Worm (Caenorhabditis elegans) whole organism, L4 larva: ENCODE results near the gene F35C8.5.

Experiments used
- D1046.2 ChIP-seq: fragments of 200-800 bp; sonication (Bioruptor generic); IDR thresholded peaks from 2 replicates; pipeline ENCODE4 v1.3.6; 2022; ENCODE audit warnings: missing genetic modification characterization, missing compliant biosample characterization
- F26F4.8 ChIP-seq: fragments of 200-800 bp; sonication (Bioruptor generic); conservative IDR thresholded peaks from 2 replicates; pipeline ENCODE4 v1.3.6; 2022; ENCODE audit warnings: missing genetic modification characterization, missing compliant biosample characterization
- Y48G9A.11 ChIP-seq: fragments of 200-800 bp; sonication (Bioruptor generic); IDR thresholded peaks from 2 replicates; pipeline ENCODE4 v1.3.6; 2022; ENCODE audit warnings: missing genetic modification reagents, missing genetic modification characterization, missing compliant biosample characterization
- Y5F2A.4 ChIP-seq: fragments of 200-800 bp; sonication (Bioruptor generic); optimal IDR thresholded peaks from 2 replicates; lab custom pipeline; 2018; ENCODE audit warnings: mild to moderate bottlenecking, missing genetic modification characterization, missing compliant biosample characterization
- Y75B8A.6 ChIP-seq: fragments of 200-800 bp; sonication (Bioruptor generic); IDR thresholded peaks from 2 replicates; pipeline ENCODE4 v1.3.6; 2022; ENCODE audit warnings: missing genetic modification reagents, missing genetic modification characterization, missing compliant biosample characterization
- ZK337.2 ChIP-seq: fragments of 200-800 bp; sonication (Bioruptor generic); IDR thresholded peaks from 2 replicates; pipeline ENCODE4 v1.3.6; 2022; ENCODE audit warnings: missing genetic modification reagents, missing genetic modification characterization, missing compliant biosample characterization
- ama-1 ChIP-seq: fragments of 150-350 bp; optimal IDR thresholded peaks from 2 replicates; lab custom pipeline; 2014; ENCODE audit warnings: inconsistent platforms, mixed read lengths
- ceh-20 ChIP-seq: fragments of 200-800 bp; sonication (Bioruptor generic); IDR thresholded peaks from 2 replicates; pipeline ENCODE4 v1.3.6; 2022; ENCODE audit warnings: missing genetic modification reagents, missing genetic modification characterization, missing compliant biosample characterization
- ceh-28 ChIP-seq: fragments of 150-350 bp; optimal IDR thresholded peaks from 2 replicates; lab custom pipeline; 2014; ENCODE audit warnings: missing biosample characterization, missing genetic modification reagents, missing genetic modification characterization
- ceh-32 ChIP-seq: sonication (generic microtip); optimal IDR thresholded peaks from 2 replicates; lab custom pipeline; 2016; ENCODE audit warnings: mild to moderate bottlenecking, missing genetic modification characterization, missing compliant biosample characterization; ENCODE audit not compliant: poor library complexity
- ceh-62 ChIP-seq: sonication (generic microtip); optimal IDR thresholded peaks from 2 replicates; lab custom pipeline; 2017; ENCODE audit warnings: missing biosample characterization, missing genetic modification characterization
- daf-16 ChIP-seq, 3 experiments: sonication (generic microtip); optimal IDR thresholded peaks; 2 replicates each; lab custom pipeline; 2016 to 2017; ENCODE audit warnings: missing genetic modification characterization in 3 of 3, missing genetic modification reagents in 3 of 3, mild to moderate bottlenecking in 2 of 3, missing compliant biosample characterization in 2 of 3, missing biosample characterization in 1 of 3, moderate library complexity in 1 of 3
- dmd-6 ChIP-seq: fragments of 200-800 bp; sonication (Bioruptor generic); IDR thresholded peaks from 2 replicates; pipeline ENCODE4 v1.3.6; 2022; ENCODE audit warnings: missing genetic modification reagents, missing genetic modification characterization, missing compliant biosample characterization
- dmd-8 ChIP-seq: fragments of 200-800 bp; sonication (Bioruptor generic); IDR thresholded peaks from 2 replicates; pipeline ENCODE4 v1.3.6; 2022; ENCODE audit warnings: missing genetic modification characterization, missing compliant biosample characterization
- dmd-9 ChIP-seq: fragments of 200-800 bp; sonication (Bioruptor generic); IDR thresholded peaks from 2 replicates; pipeline ENCODE4 v1.3.6; 2022; ENCODE audit warnings: missing genetic modification reagents, missing genetic modification characterization, missing compliant biosample characterization
- duxl-1 ChIP-seq: sonication (generic microtip); optimal IDR thresholded peaks from 2 replicates; lab custom pipeline; 2016; ENCODE audit warnings: mild to moderate bottlenecking, missing genetic modification characterization, moderate library complexity, missing compliant biosample characterization; ENCODE audit not compliant: poor library complexity
- dve-1 ChIP-seq: sonication (generic microtip); optimal IDR thresholded peaks from 2 replicates; lab custom pipeline; 2017; ENCODE audit warnings: antibody characterized with exemption, mild to moderate bottlenecking, missing genetic modification characterization, missing compliant biosample characterization; ENCODE audit not compliant: insufficient read depth
- egl-27 ChIP-seq: sonication (generic microtip); optimal IDR thresholded peaks from 3 replicates; lab custom pipeline; 2017; ENCODE audit warnings: missing biosample characterization, missing genetic modification reagents, missing genetic modification characterization
- egl-43 ChIP-seq: fragments of 200-800 bp; sonication (Bioruptor generic); IDR thresholded peaks from 2 replicates; pipeline ENCODE4 v1.3.6; 2022; ENCODE audit warnings: missing genetic modification reagents, missing genetic modification characterization, missing compliant biosample characterization
- fos-1 ChIP-seq: fragments of 150-350 bp; optimal IDR thresholded peaks from 2 replicates; lab custom pipeline; 2014; ENCODE audit warnings: missing biosample characterization, missing genetic modification characterization
- hif-1 ChIP-seq, 2 experiments: sonication (generic microtip); optimal IDR thresholded peaks; 2 replicates each; lab custom pipeline; 2016 to 2017; ENCODE audit warnings: missing compliant biosample characterization in 2 of 2, missing genetic modification characterization in 2 of 2, missing genetic modification reagents in 2 of 2, missing genotype in 2 of 2, mild to moderate bottlenecking in 1 of 2
- hlh-11 ChIP-seq: fragments of 200-800 bp; sonication (Bioruptor generic); optimal IDR thresholded peaks from 2 replicates; lab custom pipeline; 2018; ENCODE audit warnings: mild to moderate bottlenecking, missing genetic modification characterization, missing compliant biosample characterization
- hlh-30 ChIP-seq: sonication (generic microtip); optimal IDR thresholded peaks from 2 replicates; lab custom pipeline; 2017; ENCODE audit warnings: antibody characterized with exemption, mild to moderate bottlenecking, missing genetic modification characterization, missing compliant biosample characterization; ENCODE audit not compliant: insufficient read depth
- hmg-1.1 ChIP-seq: fragments of 200-800 bp; sonication (Bioruptor generic); IDR thresholded peaks from 2 replicates; pipeline ENCODE4 v1.3.6; 2022; ENCODE audit warnings: missing genetic modification reagents, missing genetic modification characterization, missing compliant biosample characterization
- lsy-2 ChIP-seq, 2 experiments: fragments of 150-350 bp in 1 of 2; sonication (generic microtip) in 1 of 2; optimal IDR thresholded peaks; 2 replicates each; lab custom pipeline; 2014 to 2017; ENCODE audit warnings: missing biosample characterization in 2 of 2, missing genetic modification characterization in 2 of 2
- mep-1 ChIP-seq: fragments of 150-350 bp; sonication (generic microtip); optimal IDR thresholded peaks from 3 replicates; lab custom pipeline; 2014; ENCODE audit warnings: missing biosample characterization, missing genetic modification characterization
- mes-2 ChIP-seq: sonication (generic microtip); optimal IDR thresholded peaks from 2 replicates; lab custom pipeline; 2016; ENCODE audit warnings: missing genotype, mild to moderate bottlenecking, missing genetic modification characterization, missing compliant biosample characterization; ENCODE audit not compliant: poor library complexity, severe bottlenecking
- mxl-2 ChIP-seq: fragments of 200-800 bp; sonication (Bioruptor generic); conservative IDR thresholded peaks from 2 replicates; pipeline ENCODE4 v1.3.6; 2022; ENCODE audit warnings: missing genetic modification reagents, missing genetic modification characterization, missing compliant biosample characterization
- mxl-3 ChIP-seq: fragments of 200-800 bp; sonication (Bioruptor generic); optimal IDR thresholded peaks from 2 replicates; lab custom pipeline; 2018; ENCODE audit warnings: mild to moderate bottlenecking, missing genetic modification characterization, missing compliant biosample characterization
- nhr-11 ChIP-seq: fragments of 150-350 bp; optimal IDR thresholded peaks from 2 replicates; lab custom pipeline; 2014; ENCODE audit warnings: missing biosample characterization, missing genetic modification characterization
- nhr-28 ChIP-seq: fragments of 150-350 bp; optimal IDR thresholded peaks from 2 replicates; lab custom pipeline; 2014; ENCODE audit warnings: missing biosample characterization, missing genetic modification characterization
- nhr-42 ChIP-seq: fragments of 200-800 bp; sonication (Bioruptor generic); IDR thresholded peaks from 2 replicates; pipeline ENCODE4 v1.3.6; 2022; ENCODE audit warnings: missing genetic modification characterization, missing compliant biosample characterization
- nhr-77 ChIP-seq: fragments of 150-350 bp; optimal IDR thresholded peaks from 2 replicates; lab custom pipeline; 2014; ENCODE audit warnings: missing biosample characterization, missing genetic modification characterization
- php-3 ChIP-seq: fragments of 200-800 bp; sonication (Bioruptor generic); IDR thresholded peaks from 2 replicates; pipeline ENCODE4 v1.3.6; 2022; ENCODE audit warnings: missing genetic modification reagents, missing genetic modification characterization, missing compliant biosample characterization
- pqm-1 ChIP-seq: sonication (generic microtip); optimal IDR thresholded peaks from 2 replicates; lab custom pipeline; 2017; ENCODE audit warnings: missing biosample characterization, missing genetic modification characterization
- snpc-4 ChIP-seq: fragments of 150-350 bp; optimal IDR thresholded peaks from 2 replicates; lab custom pipeline; 2014; ENCODE audit warnings: missing biosample characterization, missing genetic modification characterization
- spr-1 ChIP-seq: sonication (generic microtip); optimal IDR thresholded peaks from 2 replicates; lab custom pipeline; 2016; ENCODE audit warnings: mild to moderate bottlenecking, missing genetic modification characterization, missing compliant biosample characterization
- spr-3 ChIP-seq: fragments of 200-800 bp; sonication (Bioruptor generic); optimal IDR thresholded peaks from 2 replicates; lab custom pipeline; 2018; ENCODE audit warnings: mild to moderate bottlenecking, missing genetic modification characterization, missing compliant biosample characterization
- unc-130 ChIP-seq: sonication (generic microtip); optimal IDR thresholded peaks from 2 replicates; lab custom pipeline; 2016; ENCODE audit warnings: missing genetic modification reagents, missing genetic modification characterization, missing compliant biosample characterization
- unc-39 ChIP-seq: sonication (generic microtip); optimal IDR thresholded peaks from 2 replicates; lab custom pipeline; 2017; ENCODE audit warnings: missing biosample characterization, missing genetic modification characterization
- vab-7 ChIP-seq: fragments of 200-800 bp; sonication (Bioruptor generic); IDR thresholded peaks from 2 replicates; pipeline ENCODE4 v1.3.6; 2022; ENCODE audit warnings: missing genetic modification reagents, missing genetic modification characterization, missing compliant biosample characterization
- zfp-2 ChIP-seq: sonication (generic microtip); optimal IDR thresholded peaks from 2 replicates; lab custom pipeline; 2016; ENCODE audit warnings: mild to moderate bottlenecking, missing genetic modification characterization, missing compliant biosample characterization
- zip-2 ChIP-seq: fragments of 150-350 bp; optimal IDR thresholded peaks from 2 replicates; lab custom pipeline; 2014; ENCODE audit warnings: missing biosample characterization, missing genetic modification characterization
- ztf-7 ChIP-seq: fragments of 150-350 bp; optimal IDR thresholded peaks from 2 replicates; lab custom pipeline; 2014; ENCODE audit warnings: missing biosample characterization, missing genetic modification characterization

F35C8.5 gene

DNA sequence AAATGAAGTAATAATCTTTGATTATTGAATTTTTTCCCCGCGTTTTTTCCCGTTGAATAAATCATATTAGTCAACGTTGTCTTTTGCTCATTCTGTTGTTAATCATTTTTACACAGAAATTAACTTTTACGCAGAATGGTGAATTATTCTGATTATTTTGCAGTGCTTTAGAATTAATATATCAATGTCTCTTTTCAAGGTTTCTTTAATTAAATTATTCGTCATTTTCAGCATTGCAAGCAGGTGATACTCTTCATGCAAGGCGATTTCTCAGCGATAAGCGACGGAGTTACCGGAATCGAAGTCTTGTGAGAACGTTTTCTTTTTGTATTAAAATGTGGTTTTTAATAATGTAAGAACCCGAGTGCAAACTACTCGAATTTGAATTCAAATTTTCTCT lies 22.0 kb downstream of the F35C8.5 start:
- TF ChIP-seq spr-3 (GFP tag; lab: Kevin White, UChicago) = no peak
- TF ChIP-seq ZK337.2 = no peak
- TF ChIP-seq ceh-20 (GFP tag; lab: Robert Waterston, UW) = no peak
- no peak for TF ChIP-seq snpc-4 (tag; lab: Kevin White, UChicago)
- no peak for TF ChIP-seq ceh-28 (tag; lab: Kevin White, UChicago)
- TF ChIP-seq dmd-8 (GFP tag; lab: Robert Waterston, UW) = no peak
- TF ChIP-seq zfp-2 (tag; lab: Kevin White, UChicago) = no peak
- no peak for TF ChIP-seq hlh-11 (tag; lab: Kevin White, UChicago)
- no peak for TF ChIP-seq mxl-2 (GFP tag; lab: Robert Waterston, UW)
- no peak for TF ChIP-seq hmg-1.1 (GFP tag; lab: Robert Waterston, UW)
- no peak for TF ChIP-seq F26F4.8
- TF ChIP-seq spr-1 = no peak
- no peak for TF ChIP-seq unc-39 (tag; lab: Kevin White, UChicago)

DNA sequence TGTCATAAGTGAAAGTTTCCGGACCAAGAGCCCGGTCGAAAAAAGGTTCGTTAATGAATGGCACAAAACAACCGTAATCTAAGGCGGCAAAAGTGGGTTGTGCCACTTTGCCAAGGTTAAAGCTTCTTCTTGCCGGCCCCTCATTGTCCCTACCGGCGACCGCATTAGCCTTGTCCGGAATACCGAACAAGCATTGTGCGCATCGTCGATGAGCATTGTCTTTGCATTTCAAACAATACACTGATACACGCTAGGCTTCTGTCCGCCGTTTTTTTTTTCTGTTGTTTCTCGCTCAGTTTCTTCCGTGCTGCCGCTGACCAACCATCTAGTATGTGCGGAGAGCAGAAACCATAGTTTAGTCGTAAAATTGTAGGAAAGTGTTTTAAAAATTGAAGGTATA lies 31.7 kb downstream of the F35C8.5 start, which contains the start of gene C03F11.2:
TSS of gene C03F11.2 (minus strand) at position 101 of the 400 bp plus-strand sequence.
- no peak for TF ChIP-seq duxl-1 (tag; lab: Kevin White, UChicago)
- peak; percentile 38 for TF ChIP-seq pqm-1 (tag; lab: Kevin White, UChicago)
- no peak for TF ChIP-seq daf-16 (GFP tag; optimal IDR thresholded peaks at IDR 0.05; lab: Kevin White, UChicago)
- peak; percentile 14 for TF ChIP-seq daf-16 (tag; optimal IDR thresholded peaks at IDR 0.05; lab: Kevin White, UChicago)
- TF ChIP-seq ama-1 (lab: Kevin White, UChicago) = no peak
- no peak for TF ChIP-seq hlh-30 (tag; lab: Kevin White, UChicago)
- TF ChIP-seq ceh-32 (tag; lab: Kevin White, UChicago) = no peak
- peak; percentile 38 for TF ChIP-seq nhr-28 (tag; lab: Kevin White, UChicago)
- TF ChIP-seq ZK337.2 = no peak

DNA sequence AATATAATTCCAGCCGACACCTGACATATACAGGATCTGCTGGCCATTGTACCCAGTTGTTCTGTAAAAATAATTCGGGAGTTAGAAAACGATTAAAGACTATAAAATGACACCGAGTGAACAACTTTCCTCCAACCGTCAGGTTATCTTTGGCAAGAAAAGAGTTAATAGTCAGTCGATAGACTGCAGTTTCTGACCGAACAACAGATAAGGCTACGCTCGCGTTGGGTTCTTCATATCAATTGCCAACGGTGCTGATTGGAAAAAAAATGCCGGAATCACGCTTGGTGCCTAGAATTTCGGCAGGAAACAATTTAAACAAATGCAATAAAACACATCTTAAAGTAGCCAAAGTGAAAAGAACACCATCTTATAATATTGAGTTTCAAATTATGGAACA lies 34.9 kb downstream of the F35C8.5 start, which contains the start of gene scav-1:
TSS of gene scav-1 (minus strand) at position 61 of the 400 bp plus-strand sequence.
- TF ChIP-seq hif-1 (tag; optimal IDR thresholded peaks at IDR 0.05; lab: Kevin White, UChicago) (no peak), nhr-28 (tag; lab: Kevin White, UChicago) (peak; percentile 89), egl-27 (tag; lab: Kevin White, UChicago) (no peak), hlh-30 (tag; lab: Kevin White, UChicago) (peak; percentile 2), hlh-11 (tag; lab: Kevin White, UChicago) (peak; percentile 71), mes-2 (tag; lab: Kevin White, UChicago) (peak; percentile 13), mep-1 (tag; lab: Kevin White, UChicago) (no peak), ceh-28 (tag; lab: Kevin White, UChicago) (no peak), snpc-4 (tag; lab: Kevin White, UChicago) (no peak), pqm-1 (tag; lab: Kevin White, UChicago) (peak; percentile 97), mxl-3 (GFP tag; lab: Kevin White, UChicago) (peak; percentile 25), lsy-2 (tag; optimal IDR thresholded peaks at IDR 0.05; lab: Kevin White, UChicago) (no peak), Y5F2A.4 (GFP tag; lab: Kevin White, UChicago) (no peak), dmd-6 (GFP tag; lab: Robert Waterston, UW) (peak; percentile 82), Y48G9A.11 (GFP tag; lab: Robert Waterston, UW) (no peak), ceh-62 (tag; lab: Kevin White, UChicago) (no peak), dve-1 (peak; percentile 32), unc-130 (GFP tag; lab: Kevin White, UChicago) (no peak), vab-7 (no peak), Y75B8A.6 (GFP tag; lab: Robert Waterston, UW) (no peak), egl-43 (GFP tag; lab: Robert Waterston, UW) (no peak), dmd-9 (GFP tag; lab: Robert Waterston, UW) (no peak), daf-16 (GFP tag; optimal IDR thresholded peaks at IDR 0.05; lab: Kevin White, UChicago) (no peak), daf-16 (tag; optimal IDR thresholded peaks at IDR 0.05; lab: Kevin White, UChicago) (peak; percentile 81), D1046.2 (GFP tag; lab: Robert Waterston, UW) (no peak), nhr-77 (tag; lab: Kevin White, UChicago) (peak; percentile 69), ztf-7 (tag; lab: Kevin White, UChicago) (no peak), php-3 (0 out of 2 replicates have a peak, but pooled peaks have one; percentile 41), nhr-42 (GFP tag; lab: Robert Waterston, UW) (no peak), fos-1 (tag; lab: Kevin White, UChicago) (no peak), nhr-11 (tag; lab: Kevin White, UChicago) (no peak), zip-2 (no peak)
- TF ChIP-seq, all 104 proteins: peak for 11
